Worm (Caenorhabditis elegans) whole organism, midembryonic: Measurements from ENCODE around the gene C31A11.13.

Experiments used
- T22C8.4 ChIP-seq: fragments of 200-800 bp; sonication (Bioruptor generic); IDR thresholded peaks from 2 replicates; pipeline ENCODE4 v1.3.6; 2022; ENCODE audit warnings: missing genetic modification characterization, missing compliant biosample characterization
- cog-1 ChIP-seq: sonication (generic microtip); optimal IDR thresholded peaks from 2 replicates; lab custom pipeline; 2016; ENCODE audit warnings: missing genetic modification characterization, missing compliant biosample characterization
- flt-1 ChIP-seq: fragments of 200-800 bp; sonication (Bioruptor generic); IDR thresholded peaks from 2 replicates; pipeline ENCODE4 v1.3.6; 2022; ENCODE audit warnings: missing genetic modification characterization, missing compliant biosample characterization
- klf-2 ChIP-seq: fragments of 200-800 bp; sonication (Bioruptor generic); conservative IDR thresholded peaks from 2 replicates; pipeline ENCODE4 v1.3.6; 2022; ENCODE audit warnings: missing genetic modification reagents, missing genetic modification characterization, missing compliant biosample characterization
- med-1 ChIP-seq: sonication (generic microtip); optimal IDR thresholded peaks from 2 replicates; lab custom pipeline; 2017; ENCODE audit warnings: missing genetic modification characterization, mild to moderate bottlenecking, missing compliant biosample characterization, antibody characterized with exemption, missing genetic modification reagents; ENCODE audit not compliant: insufficient read depth
- ref-1 ChIP-seq: fragments of 200-800 bp; sonication (Bioruptor generic); conservative IDR thresholded peaks from 2 replicates; pipeline ENCODE4 v1.3.6; 2022; ENCODE audit warnings: missing genetic modification reagents, missing genetic modification characterization, missing compliant biosample characterization
- tab-1 ChIP-seq: fragments of 200-800 bp; sonication (Bioruptor generic); IDR thresholded peaks from 2 replicates; pipeline ENCODE4 v1.3.6; 2022; ENCODE audit warnings: missing genetic modification characterization, missing compliant biosample characterization
- ztf-23 ChIP-seq: fragments of 200-800 bp; sonication (Bioruptor generic); IDR thresholded peaks from 2 replicates; pipeline ENCODE4 v1.3.6; 2022; ENCODE audit warnings: missing genetic modification reagents, missing genetic modification characterization, missing compliant biosample characterization
- ztf-29 ChIP-seq: fragments of 200-800 bp; sonication (Bioruptor generic); IDR thresholded peaks from 2 replicates; pipeline ENCODE4 v1.3.6; 2022; ENCODE audit warnings: missing genetic modification reagents, missing genetic modification characterization, missing compliant biosample characterization

C31A11.13 gene

ce11 chrV:16336326-16336725 lies 34.0 kb upstream of the C31A11.13 start, which contains the start of gene srw-87:
Gene srw-87, plus strand, starts transcription at chrV:16336626.
- TF ChIP-seq T22C8.4 (no peak), tab-1 (no peak)

ce11 chrV:16333412-16333811 lies 31.1 kb upstream of the C31A11.13 start, which contains the start of gene srh-167:
Gene srh-167, plus strand, starts transcription at chrV:16333712.
- TF ChIP-seq ztf-29 (GFP tag; lab: Robert Waterston, UW) (no peak), ref-1 (GFP tag; lab: Robert Waterston, UW) (no peak), tab-1 (no peak), flt-1 (GFP tag; lab: Robert Waterston, UW) (no peak), ztf-23 (GFP tag; lab: Robert Waterston, UW) (no peak), klf-2 (GFP tag; lab: Robert Waterston, UW) (no peak), med-1 (GFP tag; lab: Kevin White, UChicago) (no peak), cog-1 (tag; lab: Kevin White, UChicago) (no peak)

- no peak for TF ChIP-seq tab-1
- TF ChIP-seq flt-1 (GFP tag; lab: Robert Waterston, UW), result no peak
- no peak for TF ChIP-seq T22C8.4
- TF ChIP-seq klf-2 (GFP tag; lab: Robert Waterston, UW), result no peak
- no peak for TF ChIP-seq ref-1 (GFP tag; lab: Robert Waterston, UW)
- no peak for TF ChIP-seq med-1 (GFP tag; lab: Kevin White, UChicago)
- TF ChIP-seq cog-1 (tag; lab: Kevin White, UChicago), result no peak
- TF ChIP-seq ztf-23 (GFP tag; lab: Robert Waterston, UW), result no peak
- TF ChIP-seq ztf-29 (GFP tag; lab: Robert Waterston, UW), result no peak
Measured at ce11 chrV:16328849-16329248, 26.5 kb upstream of the C31A11.13 start, which contains the start of gene F57G8.7. Gene F57G8.7, plus strand, starts transcription at chrV:16329149.

ce11 chrV:16322155-16322554 lies 19.8 kb upstream of the C31A11.13 start:
- no peak for TF ChIP-seq T22C8.4
- TF ChIP-seq cog-1 (tag; lab: Kevin White, UChicago), result no peak
- no peak for TF ChIP-seq med-1 (GFP tag; lab: Kevin White, UChicago)
- TF ChIP-seq ztf-29 (GFP tag; lab: Robert Waterston, UW), result no peak
- no peak for TF ChIP-seq klf-2 (GFP tag; lab: Robert Waterston, UW)
- no peak for TF ChIP-seq flt-1 (GFP tag; lab: Robert Waterston, UW)
- no peak for TF ChIP-seq tab-1
- no peak for TF ChIP-seq ref-1 (GFP tag; lab: Robert Waterston, UW)
- no peak for TF ChIP-seq ztf-23 (GFP tag; lab: Robert Waterston, UW)

ce11 chrV:16317244-16317643 lies 14.9 kb upstream of the C31A11.13 start, which contains the start of gene srh-180:
Gene srh-180, plus strand, starts transcription at chrV:16317544.
- no peak for TF ChIP-seq tab-1

- TF ChIP-seq ztf-23 (GFP tag; lab: Robert Waterston, UW), result no peak
- TF ChIP-seq T22C8.4, result no peak
- no peak for TF ChIP-seq med-1 (GFP tag; lab: Kevin White, UChicago)
- TF ChIP-seq flt-1 (GFP tag; lab: Robert Waterston, UW), result no peak
- TF ChIP-seq cog-1 (tag; lab: Kevin White, UChicago), result no peak
- no peak for TF ChIP-seq ztf-29 (GFP tag; lab: Robert Waterston, UW)
- no peak for TF ChIP-seq klf-2 (GFP tag; lab: Robert Waterston, UW)
- TF ChIP-seq ref-1 (GFP tag; lab: Robert Waterston, UW), result no peak
Measured at ce11 chrV:16315004-16315403, 12.7 kb upstream of the C31A11.13 start, which contains the start of gene str-214. Gene str-214, plus strand, starts transcription at chrV:16315304.

ce11 chrV:16309523-16309922 lies 7.2 kb upstream of the C31A11.13 start, which contains the start of gene oac-7:
Gene oac-7, plus strand, starts transcription at chrV:16309805.
- TF ChIP-seq med-1 (GFP tag; lab: Kevin White, UChicago), result no peak

ce11 chrV:16308343-16308742 lies 6.0 kb upstream of the C31A11.13 start:
- TF ChIP-seq ref-1 (GFP tag; lab: Robert Waterston, UW) (no peak), cog-1 (tag; lab: Kevin White, UChicago) (no peak)

ce11 chrV:16307253-16307652 lies 4.9 kb upstream of the C31A11.13 start, which contains the start of gene srxa-7:
Gene srxa-7, plus strand, starts transcription at chrV:16307553.
- TF ChIP-seq klf-2 (GFP tag; lab: Robert Waterston, UW) (no peak), tab-1 (no peak), flt-1 (GFP tag; lab: Robert Waterston, UW) (no peak), T22C8.4 (no peak), cog-1 (tag; lab: Kevin White, UChicago) (no peak), ztf-23 (GFP tag; lab: Robert Waterston, UW) (no peak), med-1 (GFP tag; lab: Kevin White, UChicago) (no peak), ztf-29 (GFP tag; lab: Robert Waterston, UW) (no peak), ref-1 (GFP tag; lab: Robert Waterston, UW) (no peak)

- TF ChIP-seq med-1 (GFP tag; lab: Kevin White, UChicago), result no peak
- TF ChIP-seq cog-1 (tag; lab: Kevin White, UChicago), result no peak
- TF ChIP-seq flt-1 (GFP tag; lab: Robert Waterston, UW), result no peak
- TF ChIP-seq ztf-23 (GFP tag; lab: Robert Waterston, UW), result no peak
- no peak for TF ChIP-seq klf-2 (GFP tag; lab: Robert Waterston, UW)
Measured at ce11 chrV:16300276-16300675, 2.1 kb downstream of the C31A11.13 start, which contains the start of gene srbc-82. Gene srbc-82, plus strand, starts transcription at chrV:16300576.

ce11 chrV:16299834-16300233 lies 2.5 kb downstream of the C31A11.13 start:
- TF ChIP-seq tab-1 (no peak), cog-1 (tag; lab: Kevin White, UChicago) (no peak), ref-1 (GFP tag; lab: Robert Waterston, UW) (no peak), med-1 (GFP tag; lab: Kevin White, UChicago) (no peak), flt-1 (GFP tag; lab: Robert Waterston, UW) (no peak), ztf-29 (GFP tag; lab: Robert Waterston, UW) (no peak), klf-2 (GFP tag; lab: Robert Waterston, UW) (no peak)
